Worm (Caenorhabditis elegans) whole organism, L4 larva: Measurements from ENCODE around the gene dyf-6.

Experiments used
- F10B5.3 ChIP-seq: sonication (generic microtip); optimal IDR thresholded peaks from 2 replicates; lab custom pipeline; 2016; ENCODE audit warnings: mild to moderate bottlenecking, missing genetic modification characterization, missing compliant biosample characterization
- F37D6.2 ChIP-seq: sonication (generic microtip); optimal IDR thresholded peaks from 2 replicates; lab custom pipeline; 2016; ENCODE audit warnings: mild to moderate bottlenecking, missing genetic modification characterization, missing compliant biosample characterization
- F49E8.2 ChIP-seq: sonication (generic microtip); optimal IDR thresholded peaks from 2 replicates; lab custom pipeline; 2016; ENCODE audit warnings: missing compliant biosample characterization, mild to moderate bottlenecking, missing genetic modification characterization, borderline replicate concordance
- T26A8.4 ChIP-seq: fragments of 200-800 bp; sonication (Bioruptor generic); IDR thresholded peaks from 2 replicates; pipeline ENCODE4 v1.3.6; 2022; ENCODE audit warnings: missing genetic modification characterization, missing compliant biosample characterization
- Y48G9A.11 ChIP-seq: fragments of 200-800 bp; sonication (Bioruptor generic); IDR thresholded peaks from 2 replicates; pipeline ENCODE4 v1.3.6; 2022; ENCODE audit warnings: missing genetic modification reagents, missing genetic modification characterization, missing compliant biosample characterization
- Y5F2A.4 ChIP-seq: fragments of 200-800 bp; sonication (Bioruptor generic); optimal IDR thresholded peaks from 2 replicates; lab custom pipeline; 2018; ENCODE audit warnings: mild to moderate bottlenecking, missing genetic modification characterization, missing compliant biosample characterization
- Y75B8A.6 ChIP-seq: fragments of 200-800 bp; sonication (Bioruptor generic); IDR thresholded peaks from 2 replicates; pipeline ENCODE4 v1.3.6; 2022; ENCODE audit warnings: missing genetic modification reagents, missing genetic modification characterization, missing compliant biosample characterization
- ZK337.2 ChIP-seq: fragments of 200-800 bp; sonication (Bioruptor generic); IDR thresholded peaks from 2 replicates; pipeline ENCODE4 v1.3.6; 2022; ENCODE audit warnings: missing genetic modification reagents, missing genetic modification characterization, missing compliant biosample characterization
- ZK546.5 ChIP-seq, 2 experiments: sonication (generic microtip); optimal IDR thresholded peaks; 2 replicates each; lab custom pipeline; 2017; ENCODE audit warnings: missing biosample characterization in 2 of 2, missing genetic modification characterization in 2 of 2
- attf-4 ChIP-seq: sonication (generic microtip); optimal IDR thresholded peaks from 3 replicates; lab custom pipeline; 2017; ENCODE audit warnings: missing biosample characterization, missing genetic modification characterization
- ceh-32 ChIP-seq: sonication (generic microtip); optimal IDR thresholded peaks from 2 replicates; lab custom pipeline; 2016; ENCODE audit warnings: mild to moderate bottlenecking, missing genetic modification characterization, missing compliant biosample characterization; ENCODE audit not compliant: poor library complexity
- ceh-62 ChIP-seq: sonication (generic microtip); optimal IDR thresholded peaks from 2 replicates; lab custom pipeline; 2017; ENCODE audit warnings: missing biosample characterization, missing genetic modification characterization
- ctbp-1 ChIP-seq: fragments of 200-800 bp; sonication (Bioruptor generic); IDR thresholded peaks from 2 replicates; pipeline ENCODE4 v1.3.6; 2022; ENCODE audit warnings: missing genetic modification reagents, missing genetic modification characterization, missing compliant biosample characterization
- daf-12 ChIP-seq: fragments of 150-350 bp; optimal IDR thresholded peaks from 2 replicates; lab custom pipeline; 2014; ENCODE audit warnings: missing biosample characterization, missing genetic modification reagents, missing genetic modification characterization
- dmd-8 ChIP-seq: fragments of 200-800 bp; sonication (Bioruptor generic); IDR thresholded peaks from 2 replicates; pipeline ENCODE4 v1.3.6; 2022; ENCODE audit warnings: missing genetic modification characterization, missing compliant biosample characterization
- dmd-9 ChIP-seq: fragments of 200-800 bp; sonication (Bioruptor generic); IDR thresholded peaks from 2 replicates; pipeline ENCODE4 v1.3.6; 2022; ENCODE audit warnings: missing genetic modification reagents, missing genetic modification characterization, missing compliant biosample characterization
- dpl-1 ChIP-seq: fragments of 150-350 bp; optimal IDR thresholded peaks from 2 replicates; lab custom pipeline; 2014; ENCODE audit warnings: missing biosample characterization, missing genetic modification reagents, missing genetic modification characterization
- duxl-1 ChIP-seq: sonication (generic microtip); optimal IDR thresholded peaks from 2 replicates; lab custom pipeline; 2016; ENCODE audit warnings: mild to moderate bottlenecking, missing genetic modification characterization, moderate library complexity, missing compliant biosample characterization; ENCODE audit not compliant: poor library complexity
- dve-1 ChIP-seq: sonication (generic microtip); optimal IDR thresholded peaks from 2 replicates; lab custom pipeline; 2017; ENCODE audit warnings: antibody characterized with exemption, mild to moderate bottlenecking, missing genetic modification characterization, missing compliant biosample characterization; ENCODE audit not compliant: insufficient read depth
- egl-27 ChIP-seq: sonication (generic microtip); optimal IDR thresholded peaks from 3 replicates; lab custom pipeline; 2017; ENCODE audit warnings: missing biosample characterization, missing genetic modification reagents, missing genetic modification characterization
- egl-43 ChIP-seq: fragments of 200-800 bp; sonication (Bioruptor generic); IDR thresholded peaks from 2 replicates; pipeline ENCODE4 v1.3.6; 2022; ENCODE audit warnings: missing genetic modification reagents, missing genetic modification characterization, missing compliant biosample characterization
- hmg-1.1 ChIP-seq: fragments of 200-800 bp; sonication (Bioruptor generic); IDR thresholded peaks from 2 replicates; pipeline ENCODE4 v1.3.6; 2022; ENCODE audit warnings: missing genetic modification reagents, missing genetic modification characterization, missing compliant biosample characterization
- jun-1 ChIP-seq: fragments of 150-350 bp; optimal IDR thresholded peaks from 2 replicates; lab custom pipeline; 2014; ENCODE audit warnings: missing biosample characterization, missing genetic modification reagents, missing genetic modification characterization
- lim-7 ChIP-seq: fragments of 200-800 bp; sonication (Bioruptor generic); IDR thresholded peaks from 2 replicates; pipeline ENCODE4 v1.3.6; 2022; ENCODE audit warnings: missing genetic modification characterization, missing compliant biosample characterization
- lin-1 ChIP-seq: fragments of 200-800 bp; sonication (Bioruptor generic); IDR thresholded peaks from 2 replicates; pipeline ENCODE4 v1.3.6; 2022; ENCODE audit warnings: missing genetic modification reagents, missing genetic modification characterization, missing compliant biosample characterization
- lin-13 ChIP-seq: fragments of 150-350 bp; optimal IDR thresholded peaks from 2 replicates; lab custom pipeline; 2014; ENCODE audit warnings: missing biosample characterization, missing genetic modification reagents, missing genetic modification characterization
- lin-15B ChIP-seq: fragments of 150-350 bp; sonication (generic microtip); optimal IDR thresholded peaks from 3 replicates; lab custom pipeline; 2014; ENCODE audit warnings: missing biosample characterization, missing genetic modification characterization
- lin-29 ChIP-seq: fragments of 200-800 bp; sonication (Bioruptor generic); IDR thresholded peaks from 2 replicates; pipeline ENCODE4 v1.3.6; 2022; ENCODE audit warnings: missing genetic modification reagents, missing genetic modification characterization, missing compliant biosample characterization
- lin-38 ChIP-seq: fragments of 200-800 bp; sonication (Bioruptor generic); IDR thresholded peaks from 2 replicates; pipeline ENCODE4 v1.3.6; 2022; ENCODE audit warnings: missing genetic modification reagents, missing genetic modification characterization, missing compliant biosample characterization
- lin-39 ChIP-seq: fragments of 150-350 bp; optimal IDR thresholded peaks from 2 replicates; lab custom pipeline; 2014; ENCODE audit warnings: missing biosample characterization, missing genetic modification reagents, missing genetic modification characterization
- madf-5 ChIP-seq, 2 experiments: fragments of 200-800 bp; sonication (Bioruptor generic); IDR thresholded peaks; 2 replicates each; pipeline ENCODE4 v1.3.6; 2022; ENCODE audit warnings: missing compliant biosample characterization in 2 of 2, missing genetic modification characterization in 2 of 2
- mes-2 ChIP-seq: sonication (generic microtip); optimal IDR thresholded peaks from 2 replicates; lab custom pipeline; 2016; ENCODE audit warnings: missing genotype, mild to moderate bottlenecking, missing genetic modification characterization, missing compliant biosample characterization; ENCODE audit not compliant: poor library complexity, severe bottlenecking
- mxl-2 ChIP-seq: fragments of 200-800 bp; sonication (Bioruptor generic); conservative IDR thresholded peaks from 2 replicates; pipeline ENCODE4 v1.3.6; 2022; ENCODE audit warnings: missing genetic modification reagents, missing genetic modification characterization, missing compliant biosample characterization
- nhr-10 ChIP-seq: fragments of 150-350 bp; optimal IDR thresholded peaks from 2 replicates; lab custom pipeline; 2014; ENCODE audit warnings: missing biosample characterization, missing genetic modification characterization
- nhr-111 ChIP-seq: fragments of 200-800 bp; sonication (Bioruptor generic); optimal IDR thresholded peaks from 2 replicates; lab custom pipeline; 2018; ENCODE audit warnings: mild to moderate bottlenecking, missing genetic modification characterization, missing compliant biosample characterization
- nhr-237 ChIP-seq: sonication (generic microtip); optimal IDR thresholded peaks from 2 replicates; lab custom pipeline; 2017; ENCODE audit warnings: missing biosample characterization, missing genetic modification characterization
- nhr-42 ChIP-seq: fragments of 200-800 bp; sonication (Bioruptor generic); IDR thresholded peaks from 2 replicates; pipeline ENCODE4 v1.3.6; 2022; ENCODE audit warnings: missing genetic modification characterization, missing compliant biosample characterization
- nhr-76 ChIP-seq: fragments of 150-350 bp; optimal IDR thresholded peaks from 2 replicates; lab custom pipeline; 2014; ENCODE audit warnings: missing biosample characterization, missing genetic modification characterization
- pha-4 ChIP-seq, 2 experiments: fragments of 150-350 bp in 1 of 2; fragments of 200-800 bp in 1 of 2; sonication (Bioruptor generic) in 1 of 2; IDR thresholded peaks in 1 of 2; optimal IDR thresholded peaks in 1 of 2; 2 replicates each; pipeline versions ENCODE4 v1.3.6 to Lab custom; 2014 to 2022; ENCODE audit warnings: missing genetic modification characterization in 2 of 2, missing genetic modification reagents in 2 of 2, missing biosample characterization in 1 of 2, missing compliant biosample characterization in 1 of 2
- php-3 ChIP-seq: fragments of 200-800 bp; sonication (Bioruptor generic); IDR thresholded peaks from 2 replicates; pipeline ENCODE4 v1.3.6; 2022; ENCODE audit warnings: missing genetic modification reagents, missing genetic modification characterization, missing compliant biosample characterization
- pqm-1 ChIP-seq: sonication (generic microtip); optimal IDR thresholded peaks from 2 replicates; lab custom pipeline; 2017; ENCODE audit warnings: missing biosample characterization, missing genetic modification characterization
- rbr-2 ChIP-seq: sonication (generic microtip); optimal IDR thresholded peaks from 2 replicates; lab custom pipeline; 2016; ENCODE audit warnings: missing genotype, missing genetic modification characterization, missing compliant biosample characterization
- saeg-2 ChIP-seq: fragments of 200-800 bp; sonication (Bioruptor generic); IDR thresholded peaks from 2 replicates; pipeline ENCODE4 v1.3.6; 2022; ENCODE audit warnings: missing genetic modification reagents, missing genetic modification characterization, missing compliant biosample characterization
- sdz-12 ChIP-seq: fragments of 200-800 bp; sonication (Bioruptor generic); optimal IDR thresholded peaks from 2 replicates; lab custom pipeline; 2018; ENCODE audit warnings: mild to moderate bottlenecking, missing genetic modification characterization, missing compliant biosample characterization
- set-16 ChIP-seq: fragments of 200-800 bp; sonication (Bioruptor generic); IDR thresholded peaks from 2 replicates; pipeline ENCODE4 v1.3.6; 2022; ENCODE audit warnings: missing genetic modification reagents, missing genetic modification characterization, missing compliant biosample characterization
- snpc-4 ChIP-seq: fragments of 150-350 bp; optimal IDR thresholded peaks from 2 replicates; lab custom pipeline; 2014; ENCODE audit warnings: missing biosample characterization, missing genetic modification characterization
- spr-3 ChIP-seq: fragments of 200-800 bp; sonication (Bioruptor generic); optimal IDR thresholded peaks from 2 replicates; lab custom pipeline; 2018; ENCODE audit warnings: mild to moderate bottlenecking, missing genetic modification characterization, missing compliant biosample characterization
- tag-97 ChIP-seq: fragments of 200-800 bp; sonication (Bioruptor generic); IDR thresholded peaks from 2 replicates; pipeline ENCODE4 v1.3.6; 2022; ENCODE audit warnings: missing genetic modification characterization, missing compliant biosample characterization
- unc-62 ChIP-seq, 3 experiments: fragments of 150-350 bp in 1 of 3; sonication (generic microtip); optimal IDR thresholded peaks in 2 of 3; peaks in 1 of 3; 1 replicate in 1 of 3; 2 replicates in 2 of 3; lab custom pipeline; 2014 to 2017; ENCODE audit warnings: missing biosample characterization in 3 of 3, missing genetic modification characterization in 3 of 3, missing genetic modification reagents in 3 of 3, missing genotype in 1 of 3
- zfp-2 ChIP-seq: sonication (generic microtip); optimal IDR thresholded peaks from 2 replicates; lab custom pipeline; 2016; ENCODE audit warnings: mild to moderate bottlenecking, missing genetic modification characterization, missing compliant biosample characterization

dyf-6 gene

DNA sequence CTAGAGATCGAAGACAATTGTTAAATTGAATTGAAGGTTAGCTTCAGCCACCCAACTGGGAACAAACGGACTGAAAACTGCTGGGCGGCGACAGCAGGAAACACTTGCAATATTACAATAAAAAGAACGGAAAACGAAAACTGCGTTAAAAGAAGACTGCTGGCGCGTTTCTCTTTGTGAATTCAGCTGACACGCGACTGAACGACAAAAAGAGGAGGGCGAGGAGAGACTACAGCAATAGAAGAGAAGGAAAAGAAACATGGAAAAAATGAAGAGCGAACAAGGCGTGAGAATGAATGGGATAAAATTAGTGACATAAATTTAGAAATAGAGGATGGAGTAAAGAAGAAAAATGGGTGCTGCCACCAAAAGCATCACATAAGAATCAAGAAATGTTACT is 8.6 kb downstream of the dyf-6 start (continued):
- TF ChIP-seq pha-4 (GFP tag; IDR thresholded peaks at IDR 0.05; lab: Robert Waterston, UW), result peak; percentile 70
- peak; percentile 33 for TF ChIP-seq pha-4 (tag; optimal IDR thresholded peaks at IDR 0.05; lab: Kevin White, UChicago)
- no peak for TF ChIP-seq ZK546.5 (tag; optimal IDR thresholded peaks at IDR 0.05; lab: Kevin White, UChicago)
- TF ChIP-seq ctbp-1 (GFP tag; lab: Robert Waterston, UW), result peak; percentile 79; the same call in 1 of the 2 replicates
- no peak for TF ChIP-seq nhr-10 (tag; lab: Kevin White, UChicago)
- TF ChIP-seq sdz-12 (GFP tag; lab: Kevin White, UChicago), result no peak
- TF ChIP-seq saeg-2, result no peak
- TF ChIP-seq daf-12 (tag; lab: Kevin White, UChicago), result no peak
- TF ChIP-seq egl-43 (GFP tag; lab: Robert Waterston, UW), result peak; percentile 55; the same call in 1 of the 2 replicates
- TF ChIP-seq nhr-111 (GFP tag; lab: Kevin White, UChicago), result no peak
- TF ChIP-seq F49E8.2, result no peak
- peak; percentile 82 for TF ChIP-seq T26A8.4
- TF ChIP-seq snpc-4, result no peak
- TF ChIP-seq set-16 (GFP tag; lab: Robert Waterston, UW), result no peak
- TF ChIP-seq attf-4 (tag; lab: Kevin White, UChicago), result no peak
- TF ChIP-seq ceh-32 (tag; lab: Kevin White, UChicago), result peak; percentile 64
- no peak for TF ChIP-seq lin-39 (tag; lab: Kevin White, UChicago)
- TF ChIP-seq dve-1, result peak; percentile 96
- TF ChIP-seq spr-3 (GFP tag; lab: Kevin White, UChicago), result no peak
- no peak for TF ChIP-seq ceh-62 (tag; lab: Kevin White, UChicago)
- peak; percentile 46; the same call in 1 of the 2 replicates for TF ChIP-seq lin-29 (GFP tag; lab: Robert Waterston, UW)
- peak; percentile 84; the same call in 1 of the 2 replicates for TF ChIP-seq nhr-42
- 0 out of 2 replicates have a peak, but pooled peaks have one; percentile 42 for TF ChIP-seq php-3 (GFP tag; lab: Robert Waterston, UW)
- TF ChIP-seq madf-5 (GFP tag; IDR thresholded peaks at IDR 0.05; lab: Robert Waterston, UW), result no peak
- peak; percentile 47 for TF ChIP-seq lin-13 (GFP tag; lab: Kevin White, UChicago)
- no peak for TF ChIP-seq jun-1
- TF ChIP-seq lin-38 (GFP tag; lab: Robert Waterston, UW), result peak; percentile 71; the same call in 1 of the 2 replicates
- no peak for TF ChIP-seq tag-97 (GFP tag; lab: Robert Waterston, UW)
- TF ChIP-seq mes-2 (tag; lab: Kevin White, UChicago), result peak; percentile 88
- TF ChIP-seq mxl-2 (GFP tag; lab: Robert Waterston, UW), result no peak
- no peak for TF ChIP-seq ZK337.2 (GFP tag; lab: Robert Waterston, UW)
- TF ChIP-seq zfp-2, result no peak
- TF ChIP-seq dpl-1, result peak; percentile 78
- TF ChIP-seq dmd-9 (GFP tag; lab: Robert Waterston, UW), result 0 out of 2 replicates have a peak, but pooled peaks have one; percentile 14
- no peak for TF ChIP-seq lin-15B (tag; lab: Kevin White, UChicago)
- no peak for TF ChIP-seq Y75B8A.6
- TF ChIP-seq Y48G9A.11 (GFP tag; lab: Robert Waterston, UW), result no peak
- peak; percentile 84 for TF ChIP-seq hmg-1.1 (GFP tag; lab: Robert Waterston, UW)
- TF ChIP-seq F10B5.3, result peak; percentile 13
- TF ChIP-seq dmd-8, result no peak
- no peak for TF ChIP-seq duxl-1
- no peak for TF ChIP-seq egl-27 (tag; lab: Kevin White, UChicago)
- no peak for TF ChIP-seq lim-7 (GFP tag; lab: Robert Waterston, UW)
- TF ChIP-seq nhr-76, result no peak
- TF ChIP-seq pqm-1 (tag; lab: Kevin White, UChicago), result no peak
- no peak for TF ChIP-seq nhr-237 (tag; lab: Kevin White, UChicago)
- peak in 1 of 2 experiments; percentile 99 for TF ChIP-seq unc-62 (GFP tag; optimal IDR thresholded peaks at IDR 0.05 in 1 of 2; lab: Kevin White, UChicago)
- no peak for TF ChIP-seq unc-62 (tag; optimal IDR thresholded peaks at IDR 0.05; lab: Kevin White, UChicago)
- TF ChIP-seq Y5F2A.4 (GFP tag; lab: Kevin White, UChicago), result no peak
- TF ChIP-seq rbr-2 (tag; lab: Kevin White, UChicago), result peak; percentile 92
- peak; percentile 77 for TF ChIP-seq F37D6.2 (tag; lab: Kevin White, UChicago)
- TF ChIP-seq lin-1 (GFP tag; lab: Robert Waterston, UW), result 0 out of 2 replicates have a peak, but pooled peaks have one; percentile 13
